Worm (Caenorhabditis elegans) whole organism, L4 larva: ENCODE measurements around the gene Y24D9A.7.

Experiments used
- F10B5.3 ChIP-seq: sonication (generic microtip); optimal IDR thresholded peaks from 2 replicates; lab custom pipeline; 2016; ENCODE audit warnings: mild to moderate bottlenecking, missing genetic modification characterization, missing compliant biosample characterization
- F26F4.8 ChIP-seq: fragments of 200-800 bp; sonication (Bioruptor generic); conservative IDR thresholded peaks from 2 replicates; pipeline ENCODE4 v1.3.6; 2022; ENCODE audit warnings: missing genetic modification characterization, missing compliant biosample characterization
- F37D6.2 ChIP-seq: sonication (generic microtip); optimal IDR thresholded peaks from 2 replicates; lab custom pipeline; 2016; ENCODE audit warnings: mild to moderate bottlenecking, missing genetic modification characterization, missing compliant biosample characterization
- F44E2.7 ChIP-seq: fragments of 200-800 bp; sonication (Bioruptor generic); IDR thresholded peaks from 2 replicates; pipeline ENCODE4 v2.1.2; 2022; ENCODE audit warnings: missing genetic modification characterization, missing compliant biosample characterization
- Y48G9A.11 ChIP-seq: fragments of 200-800 bp; sonication (Bioruptor generic); IDR thresholded peaks from 2 replicates; pipeline ENCODE4 v1.3.6; 2022; ENCODE audit warnings: missing genetic modification reagents, missing genetic modification characterization, missing compliant biosample characterization
- Y5F2A.4 ChIP-seq: fragments of 200-800 bp; sonication (Bioruptor generic); optimal IDR thresholded peaks from 2 replicates; lab custom pipeline; 2018; ENCODE audit warnings: mild to moderate bottlenecking, missing genetic modification characterization, missing compliant biosample characterization
- ZK337.2 ChIP-seq: fragments of 200-800 bp; sonication (Bioruptor generic); IDR thresholded peaks from 2 replicates; pipeline ENCODE4 v1.3.6; 2022; ENCODE audit warnings: missing genetic modification reagents, missing genetic modification characterization, missing compliant biosample characterization
- aha-1 ChIP-seq: fragments of 150-350 bp; peaks from one replicate; lab custom pipeline; 2014; ENCODE audit warnings: missing biosample characterization, missing genetic modification characterization
- attf-4 ChIP-seq: sonication (generic microtip); optimal IDR thresholded peaks from 3 replicates; lab custom pipeline; 2017; ENCODE audit warnings: missing biosample characterization, missing genetic modification characterization
- ceh-28 ChIP-seq: fragments of 150-350 bp; optimal IDR thresholded peaks from 2 replicates; lab custom pipeline; 2014; ENCODE audit warnings: missing biosample characterization, missing genetic modification reagents, missing genetic modification characterization
- ceh-82 ChIP-seq: sonication (generic microtip); optimal IDR thresholded peaks from 2 replicates; lab custom pipeline; 2017; ENCODE audit warnings: missing biosample characterization, missing genetic modification characterization
- ces-1 ChIP-seq: fragments of 150-350 bp; sonication (generic microtip); optimal IDR thresholded peaks from 4 replicates; lab custom pipeline; 2014; ENCODE audit warnings: missing biosample characterization, missing genetic modification reagents, missing genetic modification characterization
- cey-2 ChIP-seq: sonication (generic microtip); optimal IDR thresholded peaks from 3 replicates; lab custom pipeline; 2017; ENCODE audit warnings: missing genetic modification characterization, mild to moderate bottlenecking, missing compliant biosample characterization, antibody characterized with exemption, borderline replicate concordance; ENCODE audit not compliant: insufficient read depth
- daf-16 ChIP-seq, 3 experiments: sonication (generic microtip); optimal IDR thresholded peaks; 2 replicates each; lab custom pipeline; 2016 to 2017; ENCODE audit warnings: missing genetic modification characterization in 3 of 3, missing genetic modification reagents in 3 of 3, mild to moderate bottlenecking in 2 of 3, missing compliant biosample characterization in 2 of 3, missing biosample characterization in 1 of 3, moderate library complexity in 1 of 3
- dmd-8 ChIP-seq: fragments of 200-800 bp; sonication (Bioruptor generic); IDR thresholded peaks from 2 replicates; pipeline ENCODE4 v1.3.6; 2022; ENCODE audit warnings: missing genetic modification characterization, missing compliant biosample characterization
- dve-1 ChIP-seq: sonication (generic microtip); optimal IDR thresholded peaks from 2 replicates; lab custom pipeline; 2017; ENCODE audit warnings: antibody characterized with exemption, mild to moderate bottlenecking, missing genetic modification characterization, missing compliant biosample characterization; ENCODE audit not compliant: insufficient read depth
- egl-27 ChIP-seq: sonication (generic microtip); optimal IDR thresholded peaks from 3 replicates; lab custom pipeline; 2017; ENCODE audit warnings: missing biosample characterization, missing genetic modification reagents, missing genetic modification characterization
- egl-43 ChIP-seq: fragments of 200-800 bp; sonication (Bioruptor generic); IDR thresholded peaks from 2 replicates; pipeline ENCODE4 v1.3.6; 2022; ENCODE audit warnings: missing genetic modification reagents, missing genetic modification characterization, missing compliant biosample characterization
- fos-1 ChIP-seq: fragments of 150-350 bp; optimal IDR thresholded peaks from 2 replicates; lab custom pipeline; 2014; ENCODE audit warnings: missing biosample characterization, missing genetic modification characterization
- hlh-11 ChIP-seq: fragments of 200-800 bp; sonication (Bioruptor generic); optimal IDR thresholded peaks from 2 replicates; lab custom pipeline; 2018; ENCODE audit warnings: mild to moderate bottlenecking, missing genetic modification characterization, missing compliant biosample characterization
- hlh-30 ChIP-seq: sonication (generic microtip); optimal IDR thresholded peaks from 2 replicates; lab custom pipeline; 2017; ENCODE audit warnings: antibody characterized with exemption, mild to moderate bottlenecking, missing genetic modification characterization, missing compliant biosample characterization; ENCODE audit not compliant: insufficient read depth
- hmg-1.1 ChIP-seq: fragments of 200-800 bp; sonication (Bioruptor generic); IDR thresholded peaks from 2 replicates; pipeline ENCODE4 v1.3.6; 2022; ENCODE audit warnings: missing genetic modification reagents, missing genetic modification characterization, missing compliant biosample characterization
- lin-1 ChIP-seq: fragments of 200-800 bp; sonication (Bioruptor generic); IDR thresholded peaks from 2 replicates; pipeline ENCODE4 v1.3.6; 2022; ENCODE audit warnings: missing genetic modification reagents, missing genetic modification characterization, missing compliant biosample characterization
- lin-15B ChIP-seq: fragments of 150-350 bp; sonication (generic microtip); optimal IDR thresholded peaks from 3 replicates; lab custom pipeline; 2014; ENCODE audit warnings: missing biosample characterization, missing genetic modification characterization
- lin-29 ChIP-seq: fragments of 200-800 bp; sonication (Bioruptor generic); IDR thresholded peaks from 2 replicates; pipeline ENCODE4 v1.3.6; 2022; ENCODE audit warnings: missing genetic modification reagents, missing genetic modification characterization, missing compliant biosample characterization
- lin-38 ChIP-seq: fragments of 200-800 bp; sonication (Bioruptor generic); IDR thresholded peaks from 2 replicates; pipeline ENCODE4 v1.3.6; 2022; ENCODE audit warnings: missing genetic modification reagents, missing genetic modification characterization, missing compliant biosample characterization
- lsy-2 ChIP-seq, 2 experiments: fragments of 150-350 bp in 1 of 2; sonication (generic microtip) in 1 of 2; optimal IDR thresholded peaks; 2 replicates each; lab custom pipeline; 2014 to 2017; ENCODE audit warnings: missing biosample characterization in 2 of 2, missing genetic modification characterization in 2 of 2
- madf-9 ChIP-seq: fragments of 200-800 bp; sonication (Bioruptor generic); conservative IDR thresholded peaks from 2 replicates; pipeline ENCODE4 v1.3.6; 2022; ENCODE audit warnings: missing genetic modification reagents, missing genetic modification characterization, missing compliant biosample characterization
- mdl-1 ChIP-seq, 2 experiments: fragments of 150-350 bp in 1 of 2; sonication (generic microtip) in 1 of 2; optimal IDR thresholded peaks; 2 replicates each; lab custom pipeline; 2014 to 2017; ENCODE audit warnings: missing biosample characterization in 2 of 2, missing genetic modification characterization in 2 of 2
- mep-1 ChIP-seq: fragments of 150-350 bp; sonication (generic microtip); optimal IDR thresholded peaks from 3 replicates; lab custom pipeline; 2014; ENCODE audit warnings: missing biosample characterization, missing genetic modification characterization
- mes-2 ChIP-seq: sonication (generic microtip); optimal IDR thresholded peaks from 2 replicates; lab custom pipeline; 2016; ENCODE audit warnings: missing genotype, mild to moderate bottlenecking, missing genetic modification characterization, missing compliant biosample characterization; ENCODE audit not compliant: poor library complexity, severe bottlenecking
- mxl-3 ChIP-seq: fragments of 200-800 bp; sonication (Bioruptor generic); optimal IDR thresholded peaks from 2 replicates; lab custom pipeline; 2018; ENCODE audit warnings: mild to moderate bottlenecking, missing genetic modification characterization, missing compliant biosample characterization
- nhr-10 ChIP-seq: fragments of 150-350 bp; optimal IDR thresholded peaks from 2 replicates; lab custom pipeline; 2014; ENCODE audit warnings: missing biosample characterization, missing genetic modification characterization
- nhr-42 ChIP-seq: fragments of 200-800 bp; sonication (Bioruptor generic); IDR thresholded peaks from 2 replicates; pipeline ENCODE4 v1.3.6; 2022; ENCODE audit warnings: missing genetic modification characterization, missing compliant biosample characterization
- pha-4 ChIP-seq, 2 experiments: fragments of 150-350 bp in 1 of 2; fragments of 200-800 bp in 1 of 2; sonication (Bioruptor generic) in 1 of 2; IDR thresholded peaks in 1 of 2; optimal IDR thresholded peaks in 1 of 2; 2 replicates each; pipeline versions ENCODE4 v1.3.6 to Lab custom; 2014 to 2022; ENCODE audit warnings: missing genetic modification characterization in 2 of 2, missing genetic modification reagents in 2 of 2, missing biosample characterization in 1 of 2, missing compliant biosample characterization in 1 of 2
- php-3 ChIP-seq: fragments of 200-800 bp; sonication (Bioruptor generic); IDR thresholded peaks from 2 replicates; pipeline ENCODE4 v1.3.6; 2022; ENCODE audit warnings: missing genetic modification reagents, missing genetic modification characterization, missing compliant biosample characterization
- pqm-1 ChIP-seq: sonication (generic microtip); optimal IDR thresholded peaks from 2 replicates; lab custom pipeline; 2017; ENCODE audit warnings: missing biosample characterization, missing genetic modification characterization
- saeg-2 ChIP-seq: fragments of 200-800 bp; sonication (Bioruptor generic); IDR thresholded peaks from 2 replicates; pipeline ENCODE4 v1.3.6; 2022; ENCODE audit warnings: missing genetic modification reagents, missing genetic modification characterization, missing compliant biosample characterization
- set-16 ChIP-seq: fragments of 200-800 bp; sonication (Bioruptor generic); IDR thresholded peaks from 2 replicates; pipeline ENCODE4 v1.3.6; 2022; ENCODE audit warnings: missing genetic modification reagents, missing genetic modification characterization, missing compliant biosample characterization
- unc-130 ChIP-seq: sonication (generic microtip); optimal IDR thresholded peaks from 2 replicates; lab custom pipeline; 2016; ENCODE audit warnings: missing genetic modification reagents, missing genetic modification characterization, missing compliant biosample characterization
- unc-62 ChIP-seq, 3 experiments: fragments of 150-350 bp in 1 of 3; sonication (generic microtip); optimal IDR thresholded peaks in 2 of 3; peaks in 1 of 3; 1 replicate in 1 of 3; 2 replicates in 2 of 3; lab custom pipeline; 2014 to 2017; ENCODE audit warnings: missing biosample characterization in 3 of 3, missing genetic modification characterization in 3 of 3, missing genetic modification reagents in 3 of 3, missing genotype in 1 of 3
- zag-1 ChIP-seq: fragments of 150-350 bp; optimal IDR thresholded peaks from 2 replicates; lab custom pipeline; 2014; ENCODE audit warnings: missing biosample characterization, missing genetic modification characterization
- zfp-2 ChIP-seq: sonication (generic microtip); optimal IDR thresholded peaks from 2 replicates; lab custom pipeline; 2016; ENCODE audit warnings: mild to moderate bottlenecking, missing genetic modification characterization, missing compliant biosample characterization

Gene Y24D9A.7

ce11 chrIV:4398890-4399289 lies 6.1 kb downstream of the Y24D9A.7 start:
- no peak for TF ChIP-seq ZK337.2 (GFP tag; lab: Robert Waterston, UW)
- TF ChIP-seq set-16, result no peak
- TF ChIP-seq ces-1, result no peak
- TF ChIP-seq ceh-82 (tag; lab: Kevin White, UChicago), result no peak
- TF ChIP-seq egl-27 (tag; lab: Kevin White, UChicago), result no peak
- TF ChIP-seq mdl-1 (tag; optimal IDR thresholded peaks at IDR 0.05; lab: Kevin White, UChicago), result no peak
- no peak for TF ChIP-seq hmg-1.1 (GFP tag; lab: Robert Waterston, UW)
- no peak for TF ChIP-seq hlh-11
- no peak for TF ChIP-seq F37D6.2 (tag; lab: Kevin White, UChicago)
- no peak for TF ChIP-seq lin-15B (tag; lab: Kevin White, UChicago)
- no peak for TF ChIP-seq lin-29
- TF ChIP-seq attf-4, result no peak
- TF ChIP-seq dmd-8, result no peak
- no peak for TF ChIP-seq saeg-2
- TF ChIP-seq, all 104 proteins: peak for 0

DNA sequence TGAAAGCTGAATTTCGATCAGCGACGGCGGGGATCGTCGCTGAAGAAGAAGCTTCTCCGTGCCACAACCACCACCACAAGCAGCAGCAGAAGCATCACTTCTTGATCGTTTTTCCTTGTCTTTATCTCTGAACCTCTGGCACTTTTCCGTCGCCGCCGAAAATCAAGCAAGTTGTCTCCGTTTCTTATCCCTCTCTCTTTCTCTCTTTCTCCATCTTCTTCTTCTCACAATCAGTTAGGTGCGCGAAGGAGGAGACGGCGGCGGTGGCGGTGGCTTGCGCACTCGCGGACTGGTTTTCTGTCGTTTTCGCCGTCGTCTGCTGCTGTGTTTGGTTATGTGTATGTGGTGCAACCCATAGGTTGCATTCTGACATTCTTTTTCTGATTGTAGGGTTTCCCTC lies 6.6 kb downstream of the Y24D9A.7 start:
- TF ChIP-seq fos-1 (tag; lab: Kevin White, UChicago) (no peak), lin-38 (GFP tag; lab: Robert Waterston, UW) (peak; percentile 22; the same call in 1 of the 2 replicates), aha-1 (peak; percentile 47), nhr-42 (GFP tag; lab: Robert Waterston, UW) (no peak), unc-130 (GFP tag; lab: Kevin White, UChicago) (no peak), cey-2 (tag; lab: Kevin White, UChicago) (no peak), pha-4 (GFP tag; IDR thresholded peaks at IDR 0.05; lab: Robert Waterston, UW) (0 out of 2 replicates have a peak, but pooled peaks have one; percentile 14), pha-4 (tag; optimal IDR thresholded peaks at IDR 0.05; lab: Kevin White, UChicago) (no peak), hlh-30 (tag; lab: Kevin White, UChicago) (peak; percentile 2), egl-43 (GFP tag; lab: Robert Waterston, UW) (peak; percentile 37; the same call in 1 of the 2 replicates), mxl-3 (peak; percentile 68), mdl-1 (tag; optimal IDR thresholded peaks at IDR 0.05; lab: Kevin White, UChicago) (peak in 1 of 2 experiments; percentile 52), Y48G9A.11 (GFP tag; lab: Robert Waterston, UW) (no peak), egl-27 (tag; lab: Kevin White, UChicago) (no peak), dve-1 (tag; lab: Kevin White, UChicago) (no peak), hlh-11 (peak; percentile 59), mep-1 (tag; lab: Kevin White, UChicago) (peak; percentile 39), set-16 (peak; percentile 64), mes-2 (tag; lab: Kevin White, UChicago) (peak; percentile 2), lin-1 (GFP tag; lab: Robert Waterston, UW) (peak; percentile 16; the same call in 1 of the 2 replicates), hmg-1.1 (GFP tag; lab: Robert Waterston, UW) (peak; percentile 46), ces-1 (no peak)

ce11 chrIV:4397586-4397985 lies 7.4 kb downstream of the Y24D9A.7 start:
- TF ChIP-seq mes-2 (tag; lab: Kevin White, UChicago) (no peak), aha-1 (peak; percentile 24), zfp-2 (tag; lab: Kevin White, UChicago) (no peak)

- no peak for TF ChIP-seq ceh-28 (tag; lab: Kevin White, UChicago)
- TF ChIP-seq unc-62 (GFP tag; optimal IDR thresholded peaks at IDR 0.05 in 1 of 2; lab: Kevin White, UChicago), result no peak
- no peak for TF ChIP-seq unc-62 (tag; optimal IDR thresholded peaks at IDR 0.05; lab: Kevin White, UChicago)
- no peak for TF ChIP-seq Y5F2A.4 (GFP tag; lab: Kevin White, UChicago)
- TF ChIP-seq nhr-10 (tag; lab: Kevin White, UChicago), result no peak
- no peak for TF ChIP-seq zag-1 (tag; lab: Kevin White, UChicago)
- peak; percentile 18 for TF ChIP-seq pqm-1 (tag; lab: Kevin White, UChicago)
- TF ChIP-seq F10B5.3, result no peak
- TF ChIP-seq php-3 (GFP tag; lab: Robert Waterston, UW), result no peak
- peak in 1 of 2 experiments; percentile 16 for TF ChIP-seq lsy-2 (tag; optimal IDR thresholded peaks at IDR 0.05; lab: Kevin White, UChicago)
- TF ChIP-seq dve-1 (tag; lab: Kevin White, UChicago), result peak; percentile 29
- TF ChIP-seq daf-16 (GFP tag; optimal IDR thresholded peaks at IDR 0.05; lab: Kevin White, UChicago), result no peak
- TF ChIP-seq daf-16 (tag; optimal IDR thresholded peaks at IDR 0.05; lab: Kevin White, UChicago), result peak; percentile 76
- no peak for TF ChIP-seq madf-9 (GFP tag; lab: Robert Waterston, UW)
- TF ChIP-seq pha-4 (GFP tag; IDR thresholded peaks at IDR 0.05; lab: Robert Waterston, UW), result no peak
- peak; percentile 47 for TF ChIP-seq pha-4 (tag; optimal IDR thresholded peaks at IDR 0.05; lab: Kevin White, UChicago)
- TF ChIP-seq F26F4.8 (GFP tag; lab: Robert Waterston, UW), result no peak
- no peak for TF ChIP-seq F44E2.7
- no peak for TF ChIP-seq F37D6.2 (tag; lab: Kevin White, UChicago)
Observed at ce11 chrIV:4397111-4397510, 7.9 kb downstream of the Y24D9A.7 start.
